Worm (Caenorhabditis elegans): ENCODE measurements around the gene T20B12.4.

DNA sequence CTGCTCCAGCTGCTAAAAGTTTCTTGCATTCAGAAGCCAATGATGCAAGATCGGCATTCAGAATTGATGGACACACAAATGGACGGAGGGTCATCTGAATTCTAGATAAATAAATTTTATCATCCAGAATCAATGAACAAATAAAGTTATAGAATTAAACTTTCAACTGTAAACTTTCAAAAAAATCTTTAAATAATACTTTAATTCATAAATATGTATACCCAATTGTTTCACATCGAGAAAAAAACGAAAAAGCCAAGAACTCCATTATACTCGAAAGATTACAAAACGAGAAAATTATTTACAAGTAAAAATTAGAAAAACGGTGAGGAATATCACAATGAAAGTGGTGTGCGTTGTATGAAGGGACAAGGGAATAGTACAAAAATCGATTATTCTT is 20.5 kb upstream of the T20B12.4 start, which contains the start of gene F08F8.7:
- TF ChIP-seq rec-8 (tag; optimal IDR thresholded peaks at IDR 0.05) (no peak), unc-62 (GFP tag; optimal IDR thresholded peaks at IDR 0.05) (no peak), athp-1 (tag; optimal IDR thresholded peaks at IDR 0.05) (no peak), C06A6.2 (GFP tag; conservative IDR thresholded peaks at IDR 0.05) (no peak)

All from whole organism, young adult.